Fruit fly (Drosophila melanogaster) whole organism, embryonic: ENCODE results near the gene mRpL15.

Source experiments
- ATbp ChIP-seq: fragments of 200-800 bp; sonication (Bioruptor generic); optimal IDR thresholded peaks from 2 replicates; lab custom pipeline; 2017; ENCODE audit warnings: missing biosample characterization, mild to moderate bottlenecking, missing genetic modification characterization, missing genetic modification reagents
- Abd-B ChIP-seq: fragments of 200-800 bp; sonication (Bioruptor generic); optimal IDR thresholded peaks from 2 replicates; lab custom pipeline; 2018; ENCODE audit warnings: missing biosample characterization, mild to moderate bottlenecking, missing genetic modification characterization, moderate library complexity
- Bteb2 ChIP-seq: fragments of 200-800 bp; sonication (Bioruptor generic); optimal IDR thresholded peaks from 2 replicates; lab custom pipeline; 2016; ENCODE audit warnings: missing biosample characterization, missing genetic modification characterization
- CG10979 ChIP-seq: fragments of 200-800 bp; sonication (Bioruptor generic); optimal IDR thresholded peaks from 2 replicates; lab custom pipeline; 2018; ENCODE audit warnings: missing biosample characterization, mild to moderate bottlenecking, missing genetic modification characterization, moderate library complexity
- CG11504 ChIP-seq: fragments of 200-800 bp; sonication (Bioruptor generic); optimal IDR thresholded peaks from 3 replicates; lab custom pipeline; 2019; ENCODE audit warnings: missing biosample characterization, mild to moderate bottlenecking, missing genetic modification characterization, moderate library complexity
- CG1233 ChIP-seq: fragments of 200-800 bp; sonication (Bioruptor generic); optimal IDR thresholded peaks from 4 replicates; lab custom pipeline; 2018; ENCODE audit warnings: missing biosample characterization, mild to moderate bottlenecking, missing genetic modification characterization
- CG15011 ChIP-seq: fragments of 200-800 bp; sonication (Bioruptor generic); optimal IDR thresholded peaks from 3 replicates; lab custom pipeline; 2018; ENCODE audit warnings: missing biosample characterization, mild to moderate bottlenecking, missing genetic modification characterization
- CG15269 ChIP-seq: fragments of 200-800 bp; sonication (Bioruptor generic); optimal IDR thresholded peaks from 2 replicates; lab custom pipeline; 2018; ENCODE audit warnings: missing biosample characterization, mild to moderate bottlenecking, missing genetic modification characterization, moderate library complexity
- CG15479 ChIP-seq: fragments of 200-800 bp; sonication (Bioruptor generic); optimal IDR thresholded peaks from 3 replicates; lab custom pipeline; 2019; ENCODE audit warnings: missing biosample characterization, mild to moderate bottlenecking, missing genetic modification characterization, moderate library complexity
- CG1603 ChIP-seq: fragments of 200-800 bp; sonication (Bioruptor generic); optimal IDR thresholded peaks from 2 replicates; lab custom pipeline; 2019; ENCODE audit warnings: missing biosample characterization, mild to moderate bottlenecking, missing genetic modification characterization, moderate library complexity
- CG17186 ChIP-seq: fragments of 200-800 bp; sonication (Bioruptor generic); optimal IDR thresholded peaks from 3 replicates; lab custom pipeline; 2017; ENCODE audit warnings: missing biosample characterization, missing genetic modification reagents, missing genetic modification characterization
- CG17912 ChIP-seq: fragments of 200-800 bp; sonication (Bioruptor generic); optimal IDR thresholded peaks from 2 replicates; lab custom pipeline; 2018; ENCODE audit warnings: missing biosample characterization, mild to moderate bottlenecking, missing genetic modification characterization
- CG1792 ChIP-seq: fragments of 200-800 bp; sonication (Bioruptor generic); optimal IDR thresholded peaks from 2 replicates; lab custom pipeline; 2016; ENCODE audit warnings: missing biosample characterization, missing genetic modification characterization
- CG18011 ChIP-seq: fragments of 200-800 bp; sonication (Bioruptor generic); optimal IDR thresholded peaks from 2 replicates; lab custom pipeline; 2017; ENCODE audit warnings: missing biosample characterization, missing genetic modification characterization, mild to moderate bottlenecking, moderate library complexity, missing genotype
- CG18476 ChIP-seq: fragments of 200-800 bp; sonication (Bioruptor generic); optimal IDR thresholded peaks from 2 replicates; lab custom pipeline; 2016; ENCODE audit warnings: missing biosample characterization, mild to moderate bottlenecking, missing genetic modification characterization
- CG18619 ChIP-seq: fragments of 200-800 bp; sonication (Bioruptor generic); optimal IDR thresholded peaks from 3 replicates; lab custom pipeline; 2017; ENCODE audit warnings: missing biosample characterization, mild to moderate bottlenecking, missing genetic modification characterization
- CG2678 ChIP-seq: fragments of 200-800 bp; sonication (Bioruptor generic); optimal IDR thresholded peaks from 3 replicates; lab custom pipeline; 2019; ENCODE audit warnings: missing biosample characterization, mild to moderate bottlenecking, missing genetic modification characterization, moderate library complexity
- CG3065 ChIP-seq: fragments of 200-800 bp; sonication (Bioruptor generic); optimal IDR thresholded peaks from 2 replicates; lab custom pipeline; 2016; ENCODE audit warnings: missing biosample characterization, missing genetic modification characterization
- CG32532 ChIP-seq: fragments of 200-800 bp; sonication (Bioruptor generic); IDR thresholded peaks from 2 replicates; pipeline ENCODE4 v1.3.6; 2022; ENCODE audit warnings: missing biosample characterization, missing genetic modification characterization
- CG32767 ChIP-seq: fragments of 200-800 bp; sonication (Bioruptor generic); IDR thresholded peaks from 2 replicates; pipeline ENCODE4 v1.3.6; 2022; ENCODE audit warnings: missing biosample characterization, missing genetic modification characterization
- CG34224 ChIP-seq: fragments of 200-800 bp; sonication (Bioruptor generic); IDR thresholded peaks from 3 replicates; pipeline ENCODE4 v1.3.6; 2022; ENCODE audit warnings: missing biosample characterization, missing genetic modification characterization; ENCODE audit not compliant: partially characterized antibody
- CG34376 ChIP-seq: fragments of 200-800 bp; sonication (Bioruptor generic); optimal IDR thresholded peaks from 2 replicates; lab custom pipeline; 2018; ENCODE audit warnings: missing biosample characterization, mild to moderate bottlenecking, missing genetic modification characterization
- CG4282 ChIP-seq: fragments of 200-800 bp; sonication (Bioruptor generic); optimal IDR thresholded peaks from 2 replicates; lab custom pipeline; 2016; ENCODE audit warnings: missing biosample characterization, missing genetic modification characterization
- CG8388 ChIP-seq: fragments of 200-800 bp; sonication (Bioruptor generic); optimal IDR thresholded peaks from 2 replicates; lab custom pipeline; 2019; ENCODE audit warnings: missing biosample characterization, mild to moderate bottlenecking, missing genetic modification characterization, moderate library complexity
- CTCF ChIP-seq: fragments of 200-800 bp; sonication (Bioruptor generic); optimal IDR thresholded peaks from 2 replicates; lab custom pipeline; 2017; ENCODE audit warnings: missing biosample characterization, mild to moderate bottlenecking, missing genetic modification characterization, moderate library complexity
- D19A ChIP-seq: fragments of 200-800 bp; optimal IDR thresholded peaks from 3 replicates; lab custom pipeline; 2019; ENCODE audit warnings: missing biosample characterization, mild to moderate bottlenecking, missing genetic modification characterization, moderate library complexity
- Doc2 ChIP-seq: fragments of 200-800 bp; sonication (Bioruptor generic); IDR thresholded peaks from 2 replicates; pipeline ENCODE4 v1.3.6; 2022; ENCODE audit warnings: missing biosample characterization, missing genetic modification characterization
- Fer3 ChIP-seq: fragments of 200-800 bp; sonication (Bioruptor generic); optimal IDR thresholded peaks from 2 replicates; lab custom pipeline; 2018; ENCODE audit warnings: missing biosample characterization, mild to moderate bottlenecking, missing genetic modification characterization, moderate library complexity
- Hr3 ChIP-seq: fragments of 200-800 bp; sonication (Bioruptor generic); optimal IDR thresholded peaks from 3 replicates; lab custom pipeline; 2016; ENCODE audit warnings: missing biosample characterization, missing genetic modification characterization
- Hr39 ChIP-seq: fragments of >200 bp; optimal IDR thresholded peaks from 2 replicates; lab custom pipeline; 2017
- Hr51 ChIP-seq, 2 experiments: fragments of 200-800 bp; sonication (Bioruptor generic); optimal IDR thresholded peaks; 2 replicates in 1 of 2; 3 replicates in 1 of 2; lab custom pipeline; 2016 to 2018; ENCODE audit warnings: missing biosample characterization in 2 of 2, missing genetic modification characterization in 2 of 2, mild to moderate bottlenecking in 1 of 2, moderate library complexity in 1 of 2
- Nf-YA ChIP-seq: fragments of 200-800 bp; sonication (Bioruptor generic); IDR thresholded peaks from 2 replicates; pipeline ENCODE4 v1.3.6; 2022; ENCODE audit warnings: missing biosample characterization, missing genetic modification characterization
- cg ChIP-seq: fragments of 200-800 bp; sonication (Bioruptor generic); optimal IDR thresholded peaks from 3 replicates; lab custom pipeline; 2019; ENCODE audit warnings: missing biosample characterization, mild to moderate bottlenecking, missing genetic modification characterization, moderate library complexity
- chif ChIP-seq, 2 experiments: fragments of 200-800 bp; sonication (Bioruptor generic); optimal IDR thresholded peaks; 3 replicates each; lab custom pipeline; 2016; ENCODE audit warnings: missing biosample characterization in 2 of 2, missing genetic modification characterization in 2 of 2
- ewg ChIP-seq: fragments of 200-800 bp; sonication (Bioruptor generic); optimal IDR thresholded peaks from 3 replicates; lab custom pipeline; 2017; ENCODE audit warnings: mild to moderate bottlenecking, missing biosample characterization, missing genetic modification reagents, missing genetic modification characterization
- exex ChIP-seq: fragments of 200-800 bp; sonication (Bioruptor generic); optimal IDR thresholded peaks from 4 replicates; lab custom pipeline; 2018; ENCODE audit warnings: missing biosample characterization, mild to moderate bottlenecking, missing genetic modification characterization, moderate library complexity
- fu2 ChIP-seq: fragments of 200-800 bp; sonication (Bioruptor generic); optimal IDR thresholded peaks from 2 replicates; lab custom pipeline; 2016; ENCODE audit warnings: missing biosample characterization, missing genetic modification characterization
- grn ChIP-seq: fragments of 200-800 bp; sonication (Bioruptor generic); optimal IDR thresholded peaks from 3 replicates; lab custom pipeline; 2017; ENCODE audit warnings: missing biosample characterization, missing genetic modification characterization
- lov ChIP-seq, 2 experiments: fragments of 200-800 bp in 1 of 2; fragments of >200 bp in 1 of 2; sonication (Bioruptor generic) in 1 of 2; IDR thresholded peaks in 1 of 2; optimal IDR thresholded peaks in 1 of 2; 2 replicates in 1 of 2; 3 replicates in 1 of 2; pipeline versions ENCODE4 v1.3.6 to Lab custom; 2017 to 2022; ENCODE audit warnings: missing biosample characterization in 1 of 2, missing genetic modification characterization in 1 of 2
- phol ChIP-seq: fragments of 200-800 bp; sonication (Bioruptor generic); optimal IDR thresholded peaks from 3 replicates; lab custom pipeline; 2018; ENCODE audit warnings: missing biosample characterization, mild to moderate bottlenecking, missing genetic modification characterization, moderate library complexity
- pum ChIP-seq: fragments of 200-800 bp; sonication (Bioruptor generic); optimal IDR thresholded peaks from 2 replicates; lab custom pipeline; 2016; ENCODE audit warnings: missing biosample characterization, missing genetic modification characterization
- sens-2 ChIP-seq: fragments of 200-800 bp; sonication (Bioruptor generic); IDR thresholded peaks from 2 replicates; pipeline ENCODE4 v1.3.6; 2022; ENCODE audit warnings: missing biosample characterization, missing genetic modification characterization
- sug ChIP-seq: fragments of 200-800 bp; optimal IDR thresholded peaks from 2 replicates; lab custom pipeline; 2019; ENCODE audit warnings: missing biosample characterization, mild to moderate bottlenecking, missing genetic modification characterization, moderate library complexity
- tgo ChIP-seq: fragments of 200-800 bp; sonication (Bioruptor generic); IDR thresholded peaks from 3 replicates; pipeline ENCODE4 v1.3.6; 2022; ENCODE audit warnings: missing biosample characterization, missing genetic modification characterization
- tin ChIP-seq: fragments of 200-800 bp; sonication (Bioruptor generic); optimal IDR thresholded peaks from 3 replicates; lab custom pipeline; 2016; ENCODE audit warnings: missing biosample characterization, missing genetic modification characterization
- ttk ChIP-seq: fragments of 200-800 bp; sonication (Bioruptor generic); IDR thresholded peaks from 2 replicates; pipeline ENCODE4 v2.1.2; 2022; ENCODE audit warnings: missing biosample characterization, missing genetic modification characterization
- zen2 ChIP-seq: fragments of 200-800 bp; sonication (Bioruptor generic); IDR thresholded peaks from 3 replicates; pipeline ENCODE4 v1.3.6; 2022; ENCODE audit warnings: missing biosample characterization, missing genetic modification characterization; ENCODE audit not compliant: partially characterized antibody
- zfh1 ChIP-seq: fragments of 200-800 bp; sonication (Bioruptor generic); IDR thresholded peaks from 3 replicates; pipeline ENCODE4 v1.3.6; 2022; ENCODE audit warnings: missing biosample characterization, missing genetic modification characterization

Gene mRpL15

dm6 chr3L:20464677-20465076, 28.7 kb upstream of the mRpL15 start, which contains the start of gene atk:
Gene atk, minus strand, starts transcription at chr3L:20464862.
- TF ChIP-seq CG32532 (GFP tag; lab: Robert Waterston, UW) (0 out of 2 replicates have a peak, but pooled peaks have one; percentile 1), CTCF (GFP tag; lab: Kevin White, UChicago) (peak; percentile 65), CG1792 (no peak)

dm6 chr3L:20462391-20462790, 26.4 kb upstream of the mRpL15 start:
- TF ChIP-seq grn (GFP tag; lab: Kevin White, UChicago) = peak; percentile 49
- TF ChIP-seq sens-2 = 0 out of 2 replicates have a peak, but pooled peaks have one; percentile 20
- no peak for TF ChIP-seq zen2 (GFP tag; lab: Robert Waterston, UW)
- no peak for TF ChIP-seq Bteb2 (GFP tag; lab: Kevin White, UChicago)
- TF ChIP-seq CG1603 (tag; lab: Kevin White, UChicago) = no peak
- no peak for TF ChIP-seq CG15011
- TF ChIP-seq CG32767 = no peak
- TF ChIP-seq CG10979 = no peak
- TF ChIP-seq chif (GFP tag; optimal IDR thresholded peaks at IDR 0.05; lab: Kevin White, UChicago) = no peak
- peak; percentile 99 for TF ChIP-seq exex (tag; lab: Kevin White, UChicago)
- TF ChIP-seq CG2678 (tag; lab: Kevin White, UChicago) = no peak
- peak; percentile 37 for TF ChIP-seq D19A (tag; lab: Kevin White, UChicago)
- no peak for TF ChIP-seq CG18476 (GFP tag; lab: Kevin White, UChicago)
- peak; percentile 16 for TF ChIP-seq CG8388 (GFP tag; lab: Kevin White, UChicago)
- no peak for TF ChIP-seq fu2 (GFP tag; lab: Kevin White, UChicago)
- no peak for TF ChIP-seq ttk (GFP tag; lab: Robert Waterston, UW)
- TF ChIP-seq Hr51 (GFP tag; optimal IDR thresholded peaks at IDR 0.05; lab: Kevin White, UChicago) = no peak
- TF ChIP-seq CG3065 (GFP tag; lab: Kevin White, UChicago) = no peak
- TF ChIP-seq Nf-YA (GFP tag; lab: Robert Waterston, UW) = no peak
- peak; percentile 45 for TF ChIP-seq sug (tag; lab: Kevin White, UChicago)
- TF ChIP-seq zfh1 (GFP tag; lab: Robert Waterston, UW) = no peak
- TF ChIP-seq Abd-B (GFP tag; lab: Kevin White, UChicago) = no peak
- no peak for TF ChIP-seq CG1233
- TF ChIP-seq Hr3 (GFP tag; lab: Kevin White, UChicago) = no peak
- peak; percentile 25 for TF ChIP-seq CG34376
- TF ChIP-seq Doc2 (GFP tag; lab: Robert Waterston, UW) = no peak
- TF ChIP-seq CG18619 (GFP tag; lab: Kevin White, UChicago) = no peak
- no peak for TF ChIP-seq CG15269 (tag; lab: Kevin White, UChicago)
- TF ChIP-seq CG15479 (GFP tag; lab: Kevin White, UChicago) = no peak

dm6 chr3L:20460383-20460782, 24.4 kb upstream of the mRpL15 start, which contains the start of gene mag:
Gene mag, plus strand, starts transcription at chr3L:20460683.
- TF ChIP-seq CG17186 (GFP tag; lab: Kevin White, UChicago) (no peak), Fer3 (no peak), ewg (GFP tag; lab: Kevin White, UChicago) (no peak), CG17912 (GFP tag; lab: Kevin White, UChicago) (no peak), lov (optimal IDR thresholded peaks at IDR 0.05; lab: Kevin White, UChicago) (no peak), lov (GFP tag; IDR thresholded peaks at IDR 0.05; lab: Robert Waterston, UW) (no peak), ATbp (GFP tag; lab: Kevin White, UChicago) (no peak), CG34224 (GFP tag; lab: Robert Waterston, UW) (no peak), Hr3 (GFP tag; lab: Kevin White, UChicago) (no peak), cg (GFP tag; lab: Kevin White, UChicago) (no peak), Doc2 (GFP tag; lab: Robert Waterston, UW) (no peak), pum (GFP tag; lab: Kevin White, UChicago) (no peak), tgo (GFP tag; lab: Robert Waterston, UW) (no peak), CG11504 (tag; lab: Kevin White, UChicago) (no peak), tin (GFP tag; lab: Kevin White, UChicago) (no peak), CG18011 (GFP tag; lab: Kevin White, UChicago) (no peak), CG4282 (no peak), Hr39 (no peak), phol (tag; lab: Kevin White, UChicago) (no peak)
